Fruit fly (Drosophila melanogaster): ENCODE results near the gene CG8042.

- TF ChIP-seq CG8478 (optimal IDR thresholded peaks at IDR 0.05) (no peak), CTCF (optimal IDR thresholded peaks at IDR 0.05) (no peak)
Measured at dm6 chr3L:7990256-7990655, 15.5 kb upstream of the CG8042 start.
